Worm (Caenorhabditis elegans) whole organism, L4/young adult: ENCODE data around the gene gpla-1.

Source experiments
- W03F9.2 ChIP-seq: fragments of 150-350 bp; optimal IDR thresholded peaks from 2 replicates; lab custom pipeline; 2014; ENCODE audit warnings: missing biosample characterization, missing genetic modification characterization
- dao-5 ChIP-seq: sonication (generic microtip); optimal IDR thresholded peaks from 2 replicates; lab custom pipeline; 2016; ENCODE audit warnings: missing genotype, missing genetic modification characterization, moderate library complexity, missing compliant biosample characterization

DNA sequence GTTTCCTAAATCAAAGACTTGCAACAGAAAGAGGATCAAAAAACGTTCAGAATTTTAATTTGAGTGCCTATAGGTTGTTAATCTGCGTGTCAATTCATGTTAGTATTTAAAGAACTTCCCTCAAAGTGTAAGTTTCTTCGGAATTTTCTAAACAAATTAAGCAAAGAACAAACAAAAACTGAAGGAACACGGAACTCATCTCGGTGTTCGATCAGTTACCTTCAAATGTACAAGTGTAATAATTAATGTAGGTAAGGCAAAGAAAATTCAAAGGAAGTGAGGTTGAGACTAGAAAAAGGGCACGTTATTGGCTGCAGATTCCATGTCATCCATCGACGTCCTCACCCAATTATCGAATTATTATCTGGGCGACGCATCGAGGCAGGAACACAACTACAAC, 43.6 kb downstream of the gpla-1 start, which contains the start of gene K12G11.6:
- TF ChIP-seq W03F9.2 (tag; lab: Kevin White, UChicago) (no peak), dao-5 (tag; lab: Kevin White, UChicago) (no peak)
